In genomic region chr3R:30817246-30817645, dm6 we compare ENCODE assay signal across 1 fruit fly cellular context.
TF ChIP-seq lines count a peak whose summit lies in the region.

No protein-coding gene starts in this region.

TF ChIP-seq in whole organism, embryonic, 481 proteins besides CTCF, POLR2A, EP300 and RAD21 (continued from another document and continues in another):
- TF ChIP-seq bab2 (GFP tag; optimal IDR thresholded peaks at IDR 0.05; lab: Kevin White, UChicago) (peak; percentile 84), Mes4 (GFP tag; optimal IDR thresholded peaks at IDR 0.05; lab: Kevin White, UChicago) (peak; percentile 79), shn (GFP tag; optimal IDR thresholded peaks at IDR 0.05; lab: Kevin White, UChicago) (peak; percentile 23), tgo (GFP tag; IDR thresholded peaks at IDR 0.05; lab: Robert Waterston, UW) (peak; percentile 76), CG8359 (GFP tag; optimal IDR thresholded peaks at IDR 0.05; lab: Kevin White, UChicago; ENCODE audit: borderline replicate concordance) (peak; percentile 69), da (GFP tag; optimal IDR thresholded peaks at IDR 0.05; lab: Kevin White, UChicago) (no peak), dimm (GFP tag; IDR thresholded peaks at IDR 0.05; lab: Robert Waterston, UW) (peak; percentile 51), CG15696 (tag; optimal IDR thresholded peaks at IDR 0.05; lab: Kevin White, UChicago) (peak; percentile 64), CG15011 (GFP tag; optimal IDR thresholded peaks at IDR 0.05; lab: Kevin White, UChicago) (peak; percentile 60), CG18599 (GFP tag; optimal IDR thresholded peaks at IDR 0.05; lab: Kevin White, UChicago) (peak; percentile 86), CG13624 (GFP tag; optimal IDR thresholded peaks at IDR 0.05; lab: Kevin White, UChicago) (peak; percentile 79), CG4424 (GFP tag; optimal IDR thresholded peaks at IDR 0.05; lab: Kevin White, UChicago) (peak; percentile 88), CG30403 (GFP tag; optimal IDR thresholded peaks at IDR 0.05; lab: Kevin White, UChicago) (peak; percentile 87), ftz-f1 (GFP tag; optimal IDR thresholded peaks at IDR 0.05; lab: Kevin White, UChicago) (no peak), CG2129 (GFP tag; IDR thresholded peaks at IDR 0.05; lab: Robert Waterston, UW; ENCODE audit: partially characterized antibody) (no peak), Poxn (GFP tag; IDR thresholded peaks at IDR 0.05; lab: Robert Waterston, UW) (no peak), CG30431 (GFP tag; optimal IDR thresholded peaks at IDR 0.05; lab: Kevin White, UChicago) (peak; percentile 79), CG17829 (tag; optimal IDR thresholded peaks at IDR 0.05; lab: Kevin White, UChicago) (peak; percentile 85), ATbp (GFP tag; optimal IDR thresholded peaks at IDR 0.05; lab: Kevin White, UChicago) (peak; percentile 91), CG33557 (GFP tag; optimal IDR thresholded peaks at IDR 0.05; lab: Kevin White, UChicago) (peak; percentile 79), Sox102F (GFP tag; optimal IDR thresholded peaks at IDR 0.05; lab: Kevin White, UChicago) (peak; percentile 91), HLH54F (GFP tag; optimal IDR thresholded peaks at IDR 0.05; lab: Kevin White, UChicago) (peak; percentile 70), dati (GFP tag; IDR thresholded peaks at IDR 0.05; lab: Robert Waterston, UW) (0 out of 2 replicates have a peak, but pooled peaks have one; percentile 34), CG3065 (GFP tag; optimal IDR thresholded peaks at IDR 0.05; lab: Kevin White, UChicago) (peak; percentile 80), grn (GFP tag; optimal IDR thresholded peaks at IDR 0.05; lab: Kevin White, UChicago) (peak; percentile 15), CG16779 (GFP tag; IDR thresholded peaks at IDR 0.05; lab: Robert Waterston, UW) (no peak), vfl (GFP tag; optimal IDR thresholded peaks at IDR 0.05; lab: Kevin White, UChicago) (peak; percentile 28), nom (GFP tag; optimal IDR thresholded peaks at IDR 0.05; lab: Kevin White, UChicago) (no peak), CG31441 (GFP tag; IDR thresholded peaks at IDR 0.05; lab: Robert Waterston, UW) (peak; percentile 91), unpg (GFP tag; optimal IDR thresholded peaks at IDR 0.05; lab: Kevin White, UChicago) (peak; percentile 92), CG11247 (GFP tag; IDR thresholded peaks at IDR 0.05; lab: Robert Waterston, UW) (0 out of 2 replicates have a peak, but pooled peaks have one; percentile 45), Aef1 (GFP tag; IDR thresholded peaks at IDR 0.05; lab: Robert Waterston, UW) (peak; percentile 68), CG8924 (tag; optimal IDR thresholded peaks at IDR 0.05; lab: Kevin White, UChicago) (peak; percentile 80), CG7928 (GFP tag; optimal IDR thresholded peaks at IDR 0.05; lab: Kevin White, UChicago) (no peak), Rx (GFP tag; IDR thresholded peaks at IDR 0.05; lab: Robert Waterston, UW) (peak; percentile 60), BtbVII (GFP tag; optimal IDR thresholded peaks at IDR 0.05; lab: Kevin White, UChicago) (peak; percentile 69), CG10979 (tag; optimal IDR thresholded peaks at IDR 0.05; lab: Kevin White, UChicago) (peak; percentile 92), CG7357 (GFP tag; IDR thresholded peaks at IDR 0.05; lab: Robert Waterston, UW) (no peak), stc (GFP tag; IDR thresholded peaks at IDR 0.05; lab: Robert Waterston, UW) (peak; percentile 68; the same call in 1 of the 2 replicates), CG14710 (tag; optimal IDR thresholded peaks at IDR 0.05; lab: Kevin White, UChicago) (peak; percentile 84), zen (tag; optimal IDR thresholded peaks at IDR 0.05; lab: Kevin White, UChicago) (peak; percentile 74), CG6254 (GFP tag; optimal IDR thresholded peaks at IDR 0.05; lab: Kevin White, UChicago) (peak; percentile 87), Spps (tag; optimal IDR thresholded peaks at IDR 0.05; lab: Kevin White, UChicago) (peak; percentile 85), CG32772 (GFP tag; IDR thresholded peaks at IDR 0.05; lab: Robert Waterston, UW) (peak; percentile 75), Hand (GFP tag; optimal IDR thresholded peaks at IDR 0.05; lab: Kevin White, UChicago) (peak; percentile 74), exex (tag; optimal IDR thresholded peaks at IDR 0.05; lab: Kevin White, UChicago) (peak; percentile 47), corto (GFP tag; optimal IDR thresholded peaks at IDR 0.05; lab: Kevin White, UChicago) (peak; percentile 21), CG17328 (GFP tag; IDR thresholded peaks at IDR 0.05; lab: Robert Waterston, UW) (peak; percentile 88), Hr39 (optimal IDR thresholded peaks at IDR 0.05; lab: Kevin White, UChicago) (no peak), Usf (GFP tag; optimal IDR thresholded peaks at IDR 0.05; lab: Kevin White, UChicago) (peak; percentile 33), Blimp-1 (GFP tag; optimal IDR thresholded peaks at IDR 0.05; lab: Kevin White, UChicago) (peak; percentile 90), fd102C (GFP tag; optimal IDR thresholded peaks at IDR 0.05; lab: Kevin White, UChicago) (no peak), en (GFP tag; optimal IDR thresholded peaks at IDR 0.05; lab: Kevin White, UChicago) (peak; percentile 70), Ets97D (GFP tag; optimal IDR thresholded peaks at IDR 0.05; lab: Kevin White, UChicago) (peak; percentile 29), CG10321 (GFP tag; IDR thresholded peaks at IDR 0.05; lab: Robert Waterston, UW) (peak; percentile 33; the same call in 1 of the 2 replicates), CG10959 (GFP tag; IDR thresholded peaks at IDR 0.05; lab: Robert Waterston, UW) (peak; percentile 71), CG3847 (GFP tag; IDR thresholded peaks at IDR 0.05; lab: Robert Waterston, UW) (peak; percentile 74), CG1832 (GFP tag; optimal IDR thresholded peaks at IDR 0.05; lab: Kevin White, UChicago) (no peak), MBD-R2 (GFP tag; IDR thresholded peaks at IDR 0.05; lab: Robert Waterston, UW) (peak; percentile 46; the same call in 1 of the 2 replicates), CG2875 (GFP tag; optimal IDR thresholded peaks at IDR 0.05; lab: Kevin White, UChicago) (peak; percentile 73), CG31388 (GFP tag; optimal IDR thresholded peaks at IDR 0.05; lab: Kevin White, UChicago) (peak; percentile 57), chn (GFP tag; optimal IDR thresholded peaks at IDR 0.05; lab: Kevin White, UChicago) (peak; percentile 79), CG11398 (GFP tag; optimal IDR thresholded peaks at IDR 0.05; lab: Kevin White, UChicago) (no peak), bbx (GFP tag; IDR thresholded peaks at IDR 0.05; lab: Robert Waterston, UW; ENCODE audit: partially characterized antibody) (no peak), CG13775 (GFP tag; optimal IDR thresholded peaks at IDR 0.05; lab: Kevin White, UChicago) (peak; percentile 80), phol (tag; optimal IDR thresholded peaks at IDR 0.05; lab: Kevin White, UChicago) (peak; percentile 88), Deaf1 (tag; optimal IDR thresholded peaks at IDR 0.05; lab: Kevin White, UChicago) (peak; percentile 44), CG11093 (GFP tag; IDR thresholded peaks at IDR 0.05; lab: Robert Waterston, UW) (0 out of 3 replicates have a peak, but pooled peaks have one; percentile 12), H2.0 (GFP tag; IDR thresholded peaks at IDR 0.05; lab: Robert Waterston, UW) (peak; percentile 84), emc (GFP tag; optimal IDR thresholded peaks at IDR 0.05; lab: Kevin White, UChicago) (no peak), peb (GFP tag; IDR thresholded peaks at IDR 0.05; lab: Robert Waterston, UW) (peak; percentile 63; the same call in 1 of the 2 replicates), CG17802 (tag; optimal IDR thresholded peaks at IDR 0.05; lab: Kevin White, UChicago) (peak; percentile 54), CG7372 (GFP tag; IDR thresholded peaks at IDR 0.05; lab: Robert Waterston, UW) (no peak), repo (GFP tag; optimal IDR thresholded peaks at IDR 0.05; lab: Kevin White, UChicago) (peak; percentile 68), CG10366 (GFP tag; IDR thresholded peaks at IDR 0.05; lab: Robert Waterston, UW) (peak; percentile 84), H15 (GFP tag; IDR thresholded peaks at IDR 0.05; lab: Robert Waterston, UW) (peak; percentile 74; the same call in 2 of the 3 replicates), CG11560 (tag; IDR thresholded peaks at IDR 0.05; lab: Robert Waterston, UW) (no peak), Dip2 (GFP tag; IDR thresholded peaks at IDR 0.05; lab: Robert Waterston, UW) (no peak), Dref (GFP tag; IDR thresholded peaks at IDR 0.05; lab: Robert Waterston, UW) (no peak), Oaz (GFP tag; IDR thresholded peaks at IDR 0.05; lab: Robert Waterston, UW) (peak; percentile 47; the same call in 1 of the 2 replicates), CG8388 (GFP tag; optimal IDR thresholded peaks at IDR 0.05; lab: Kevin White, UChicago) (peak; percentile 88), klu (GFP tag; IDR thresholded peaks at IDR 0.05; lab: Robert Waterston, UW) (no peak), Hmx (GFP tag; optimal IDR thresholded peaks at IDR 0.05; lab: Kevin White, UChicago) (peak; percentile 59), CG7556 (GFP tag; optimal IDR thresholded peaks at IDR 0.05; lab: Kevin White, UChicago) (peak; percentile 90), HLH4C (GFP tag; IDR thresholded peaks at IDR 0.05; lab: Robert Waterston, UW; ENCODE audit: partially characterized antibody) (no peak), ranshi (GFP tag; IDR thresholded peaks at IDR 0.05; lab: Robert Waterston, UW) (peak; percentile 54; the same call in 1 of the 2 replicates), z (GFP tag; IDR thresholded peaks at IDR 0.05; lab: Robert Waterston, UW) (peak; percentile 59; the same call in 1 of the 3 replicates), NK7.1 (GFP tag; optimal IDR thresholded peaks at IDR 0.05; lab: Kevin White, UChicago) (peak; percentile 76), Fer2 (tag; optimal IDR thresholded peaks at IDR 0.05; lab: Kevin White, UChicago) (peak; percentile 37), NfI (GFP tag; optimal IDR thresholded peaks at IDR 0.05; lab: Kevin White, UChicago) (peak; percentile 83), Ravus (GFP tag; IDR thresholded peaks at IDR 0.05; lab: Robert Waterston, UW) (peak; percentile 42), slou (GFP tag; optimal IDR thresholded peaks at IDR 0.05; lab: Kevin White, UChicago) (peak; percentile 59), D19B (GFP tag; optimal IDR thresholded peaks at IDR 0.05; lab: Kevin White, UChicago) (no peak), bowl (GFP tag; IDR thresholded peaks at IDR 0.05; lab: Robert Waterston, UW) (0 out of 2 replicates have a peak, but pooled peaks have one; percentile 30), CG15479 (GFP tag; optimal IDR thresholded peaks at IDR 0.05; lab: Kevin White, UChicago) (no peak), caup (GFP tag; optimal IDR thresholded peaks at IDR 0.05; lab: Kevin White, UChicago; ENCODE audit: severe bottlenecking) (peak; percentile 73), CG33213 (GFP tag; optimal IDR thresholded peaks at IDR 0.05; lab: Kevin White, UChicago) (peak; percentile 69), salm (tag; optimal IDR thresholded peaks at IDR 0.05; lab: Kevin White, UChicago) (peak; percentile 75), CG32767 (GFP tag; IDR thresholded peaks at IDR 0.05; lab: Robert Waterston, UW) (peak; percentile 62), cg (GFP tag; optimal IDR thresholded peaks at IDR 0.05; lab: Kevin White, UChicago) (no peak), fd3F (GFP tag; optimal IDR thresholded peaks at IDR 0.05; lab: Kevin White, UChicago) (peak; percentile 59), eyg (GFP tag; optimal IDR thresholded peaks at IDR 0.05; lab: Kevin White, UChicago) (peak; percentile 45), CG12942 (GFP tag; optimal IDR thresholded peaks at IDR 0.05; lab: Kevin White, UChicago) (peak; percentile 63), Xbp1 (GFP tag; optimal IDR thresholded peaks at IDR 0.05; lab: Kevin White, UChicago) (peak; percentile 90), Sox100B (GFP tag; optimal IDR thresholded peaks at IDR 0.05; lab: Kevin White, UChicago) (peak; percentile 74), gcm2 (GFP tag; optimal IDR thresholded peaks at IDR 0.05; lab: Kevin White, UChicago) (peak; percentile 66), B-H1 (GFP tag; IDR thresholded peaks at IDR 0.05; lab: Robert Waterston, UW) (peak; percentile 74; the same call in 2 of the 3 replicates), Opbp (GFP tag; IDR thresholded peaks at IDR 0.05; lab: Robert Waterston, UW; ENCODE audit: partially characterized antibody) (no peak), Taf1 (GFP tag; IDR thresholded peaks at IDR 0.05; lab: Robert Waterston, UW) (peak; percentile 31; the same call in 1 of the 2 replicates), pzg (GFP tag; optimal IDR thresholded peaks at IDR 0.05; lab: Kevin White, UChicago) (no peak), ssp (GFP tag; IDR thresholded peaks at IDR 0.05; lab: Robert Waterston, UW) (peak; percentile 70), Dbx (GFP tag; IDR thresholded peaks at IDR 0.05; lab: Robert Waterston, UW) (0 out of 3 replicates have a peak, but pooled peaks have one; percentile 11), TFAM (GFP tag; optimal IDR thresholded peaks at IDR 0.05; lab: Kevin White, UChicago) (peak; percentile 2), sd (tag; optimal IDR thresholded peaks at IDR 0.05; lab: Kevin White, UChicago) (peak; percentile 82), psq (GFP tag; optimal IDR thresholded peaks at IDR 0.05; lab: Kevin White, UChicago) (peak; percentile 54), ato (GFP tag; IDR thresholded peaks at IDR 0.05; lab: Robert Waterston, UW; ENCODE audit: partially characterized antibody) (no peak), Gug (GFP tag; IDR thresholded peaks at IDR 0.05; lab: Robert Waterston, UW) (peak; percentile 49; the same call in 2 of the 4 replicates), CG14441 (GFP tag; IDR thresholded peaks at IDR 0.05; lab: Robert Waterston, UW) (peak; percentile 67), CG5180 (GFP tag; optimal IDR thresholded peaks at IDR 0.05; lab: Kevin White, UChicago) (peak; percentile 73), E2f2 (GFP tag; IDR thresholded peaks at IDR 0.05; lab: Robert Waterston, UW) (peak; percentile 70), CG12391 (tag; optimal IDR thresholded peaks at IDR 0.05; lab: Kevin White, UChicago) (peak; percentile 92), tx (GFP tag; optimal IDR thresholded peaks at IDR 0.05; lab: Kevin White, UChicago) (peak; percentile 77), Dll (GFP tag; IDR thresholded peaks at IDR 0.05; lab: Robert Waterston, UW; ENCODE audit: partially characterized antibody) (no peak), pros (GFP tag; optimal IDR thresholded peaks at IDR 0.05; lab: Kevin White, UChicago) (peak; percentile 35), jigr1 (GFP tag; IDR thresholded peaks at IDR 0.05; lab: Robert Waterston, UW) (no peak), lbe (GFP tag; optimal IDR thresholded peaks at IDR 0.05; lab: Kevin White, UChicago) (no peak), NFAT (GFP tag; IDR thresholded peaks at IDR 0.05; lab: Robert Waterston, UW) (no peak), cad (GFP tag; optimal IDR thresholded peaks at IDR 0.05; lab: Kevin White, UChicago) (no peak), Dip3 (GFP tag; optimal IDR thresholded peaks at IDR 0.05; lab: Kevin White, UChicago) (peak; percentile 59), gfzf (GFP tag; optimal IDR thresholded peaks at IDR 0.05; lab: Kevin White, UChicago) (no peak)
